Fruit fly (Drosophila melanogaster) whole organism, prepupa: ENCODE results near the gene CG14020.

Experiments used
- Blimp-1 ChIP-seq: fragments of 200-800 bp; sonication (Bioruptor generic); optimal IDR thresholded peaks from 3 replicates; lab custom pipeline; 2017; ENCODE audit warnings: missing biosample characterization, missing genetic modification characterization, mild to moderate bottlenecking, moderate library complexity, missing genetic modification reagents
- CG15336 ChIP-seq: fragments of 200-800 bp; sonication (Bioruptor generic); IDR thresholded peaks from 2 replicates; pipeline ENCODE4 v1.3.6; 2022; ENCODE audit warnings: missing biosample characterization, missing genetic modification characterization
- CG6276 ChIP-seq: fragments of 200-800 bp; sonication (Bioruptor generic); optimal IDR thresholded peaks from 2 replicates; lab custom pipeline; 2017; ENCODE audit warnings: missing biosample characterization, mild to moderate bottlenecking, missing genetic modification characterization
- CG6854 ChIP-seq: fragments of 200-800 bp; sonication (Bioruptor generic); optimal IDR thresholded peaks from 2 replicates; lab custom pipeline; 2017; ENCODE audit warnings: missing biosample characterization, mild to moderate bottlenecking, missing genetic modification characterization
- Ets21C ChIP-seq: fragments of 200-800 bp; sonication (Bioruptor generic); optimal IDR thresholded peaks from 3 replicates; lab custom pipeline; 2016; ENCODE audit warnings: missing biosample characterization, missing genetic modification characterization
- Met ChIP-seq: fragments of 200-800 bp; sonication (Bioruptor generic); optimal IDR thresholded peaks from 3 replicates; lab custom pipeline; 2016; ENCODE audit warnings: missing biosample characterization, missing genetic modification characterization
- Sox102F ChIP-seq: fragments of 200-800 bp; sonication (Bioruptor generic); optimal IDR thresholded peaks from 2 replicates; lab custom pipeline; 2016; ENCODE audit warnings: missing biosample characterization, mild to moderate bottlenecking, missing genetic modification characterization
- acj6 ChIP-seq: fragments of 200-800 bp; sonication (Bioruptor generic); optimal IDR thresholded peaks from 3 replicates; lab custom pipeline; 2016; ENCODE audit warnings: missing biosample characterization, missing genetic modification characterization
- ss ChIP-seq, 2 experiments: fragments of 200-800 bp; sonication (Bioruptor generic); optimal IDR thresholded peaks; 2 replicates in 1 of 2; 3 replicates in 1 of 2; lab custom pipeline; 2017 to 2018; ENCODE audit warnings: mild to moderate bottlenecking in 2 of 2, missing biosample characterization in 2 of 2, missing genetic modification characterization in 2 of 2, moderate library complexity in 1 of 2

- TF ChIP-seq acj6: no peak
- no peak for TF ChIP-seq Sox102F (GFP tag; lab: Kevin White, UChicago)
- no peak for TF ChIP-seq ss (GFP tag; optimal IDR thresholded peaks at IDR 0.05; lab: Kevin White, UChicago)
- TF ChIP-seq Blimp-1 (GFP tag; lab: Kevin White, UChicago): no peak
- no peak for TF ChIP-seq CG15336 (GFP tag; lab: Robert Waterston, UW)
- no peak for TF ChIP-seq Met
- TF ChIP-seq CG6276 (GFP tag; lab: Kevin White, UChicago): no peak
- TF ChIP-seq Ets21C (GFP tag; lab: Kevin White, UChicago): no peak
- no peak for TF ChIP-seq CG6854 (GFP tag; lab: Kevin White, UChicago)
Observed at dm6 chr2L:5517393-5517792, at the start of gene CG14020.
